Worm (Caenorhabditis elegans): ENCODE results near the gene mgl-1.

ce11 chrX:9948963-9949362, 27.1 kb downstream of the mgl-1 start, which contains the start of gene nas-37:
- TF ChIP-seq lin-13 (tag; optimal IDR thresholded peaks at IDR 0.05) (no peak), nhr-76 (tag; optimal IDR thresholded peaks at IDR 0.05) (no peak), ces-1 (GFP tag; optimal IDR thresholded peaks at IDR 0.05) (no peak), elt-1 (tag; optimal IDR thresholded peaks at IDR 0.05; ENCODE audit: borderline replicate concordance, insufficient read depth) (no peak), unc-39 (tag; optimal IDR thresholded peaks at IDR 0.05) (no peak), ceh-43 (GFP tag; optimal IDR thresholded peaks at IDR 0.05) (no peak), snpc-4 (tag; optimal IDR thresholded peaks at IDR 0.05) (no peak), blmp-1 (tag; optimal IDR thresholded peaks at IDR 0.05) (no peak), drap-1 (GFP tag; optimal IDR thresholded peaks at IDR 0.05) (no peak), unc-62 (GFP tag; optimal IDR thresholded peaks at IDR 0.05) (no peak)
